Worm (Caenorhabditis elegans) whole organism, early embryonic: Measurements from ENCODE around the gene nhr-68.

Experiments
- flt-1 ChIP-seq: fragments of 200-800 bp; sonication (Bioruptor generic); IDR thresholded peaks from 2 replicates; pipeline ENCODE4 v1.3.6; 2022; ENCODE audit warnings: missing genetic modification characterization, missing compliant biosample characterization
- hnd-1 ChIP-seq: sonication (generic microtip); optimal IDR thresholded peaks from 2 replicates; lab custom pipeline; 2016; ENCODE audit warnings: missing genetic modification characterization, missing compliant biosample characterization
- tbx-11 ChIP-seq: fragments of 200-800 bp; sonication (Bioruptor generic); IDR thresholded peaks from 2 replicates; pipeline ENCODE4 v1.3.6; 2022; ENCODE audit warnings: missing genetic modification characterization, missing compliant biosample characterization
- tbx-37 ChIP-seq: fragments of 200-800 bp; sonication (Bioruptor generic); conservative IDR thresholded peaks from 2 replicates; pipeline ENCODE4 v1.3.6; 2022; ENCODE audit warnings: missing genetic modification reagents, missing genetic modification characterization, missing compliant biosample characterization

- TF ChIP-seq hnd-1 (tag; lab: Kevin White, UChicago) (no peak), tbx-37 (GFP tag; lab: Robert Waterston, UW) (no peak), tbx-11 (no peak), flt-1 (GFP tag; lab: Robert Waterston, UW) (no peak)
Measured at ce11 chrV:11618173-11618572, 44.9 kb downstream of the nhr-68 start, which contains the start of gene glb-15.
